Worm (Caenorhabditis elegans) whole organism, young adult: Measurements from ENCODE around the gene C27C12.4.

Experiments
- B0019.2 ChIP-seq: fragments of 200-800 bp; sonication (Bioruptor generic); conservative IDR thresholded peaks from 2 replicates; pipeline ENCODE4 v1.3.6; 2022; ENCODE audit warnings: missing genetic modification reagents, missing genetic modification characterization, missing compliant biosample characterization
- B0261.1 ChIP-seq: sonication (generic microtip); optimal IDR thresholded peaks from 2 replicates; lab custom pipeline; 2016; ENCODE audit warnings: mild to moderate bottlenecking, missing genetic modification characterization, moderate library complexity, missing compliant biosample characterization
- F23B12.7 ChIP-seq: sonication (generic microtip); optimal IDR thresholded peaks from 2 replicates; lab custom pipeline; 2017; ENCODE audit warnings: missing genetic modification characterization, mild to moderate bottlenecking, missing compliant biosample characterization, antibody characterized with exemption, moderate library complexity; ENCODE audit not compliant: insufficient read depth
- F33H1.4 ChIP-seq: fragments of 200-800 bp; sonication (Bioruptor generic); IDR thresholded peaks from 2 replicates; pipeline ENCODE4 v1.3.6; 2022; ENCODE audit warnings: missing genetic modification reagents, missing genetic modification characterization, missing compliant biosample characterization
- F37B4.10 ChIP-seq: fragments of 200-800 bp; sonication (Bioruptor generic); IDR thresholded peaks from 2 replicates; pipeline ENCODE4 v1.3.6; 2022; ENCODE audit warnings: missing genetic modification characterization, missing compliant biosample characterization
- F39B2.1 ChIP-seq: fragments of 200-800 bp; sonication (Bioruptor generic); IDR thresholded peaks from 2 replicates; pipeline ENCODE4 v1.3.6; 2022; ENCODE audit warnings: missing genetic modification reagents, missing genetic modification characterization, missing compliant biosample characterization
- F49E8.2 ChIP-seq: sonication (generic microtip); optimal IDR thresholded peaks from 3 replicates; lab custom pipeline; 2017; ENCODE audit warnings: missing genetic modification characterization, mild to moderate bottlenecking, missing compliant biosample characterization, antibody characterized with exemption, moderate library complexity; ENCODE audit not compliant: insufficient read depth
- F52B5.7 ChIP-seq: sonication (generic microtip); optimal IDR thresholded peaks from 2 replicates; lab custom pipeline; 2016; ENCODE audit warnings: mild to moderate bottlenecking, missing genetic modification characterization, missing compliant biosample characterization
- F57A8.1 ChIP-seq: fragments of 200-800 bp; sonication (Bioruptor generic); optimal IDR thresholded peaks from 2 replicates; lab custom pipeline; 2018; ENCODE audit warnings: mild to moderate bottlenecking, missing genetic modification characterization, moderate library complexity, missing compliant biosample characterization
- Y53F4B.3 ChIP-seq: fragments of 200-800 bp; sonication (Bioruptor generic); IDR thresholded peaks from 2 replicates; pipeline ENCODE4 v1.3.6; 2022; ENCODE audit warnings: missing genetic modification reagents, missing genetic modification characterization, missing compliant biosample characterization
- Y53G8AR.9 ChIP-seq: fragments of 200-800 bp; sonication (Bioruptor generic); conservative IDR thresholded peaks from 2 replicates; pipeline ENCODE4 v1.3.6; 2022; ENCODE audit warnings: missing genetic modification reagents, missing genetic modification characterization, missing compliant biosample characterization
- Y67H2A.10 ChIP-seq: fragments of 200-800 bp; sonication (Bioruptor generic); conservative IDR thresholded peaks from 2 replicates; pipeline ENCODE4 v1.3.6; 2022; ENCODE audit warnings: missing genetic modification reagents, missing genetic modification characterization, missing compliant biosample characterization
- ZK185.1 ChIP-seq: sonication (generic microtip); optimal IDR thresholded peaks from 2 replicates; lab custom pipeline; 2016; ENCODE audit warnings: mild to moderate bottlenecking, missing genetic modification characterization, missing compliant biosample characterization; ENCODE audit not compliant: poor library complexity, severe bottlenecking
- akir-1 ChIP-seq: fragments of 200-800 bp; sonication (Bioruptor generic); optimal IDR thresholded peaks from 2 replicates; lab custom pipeline; 2018; ENCODE audit warnings: mild to moderate bottlenecking, missing genetic modification characterization, moderate library complexity, missing compliant biosample characterization
- aptf-2 ChIP-seq: fragments of 200-800 bp; sonication (Bioruptor generic); conservative IDR thresholded peaks from 2 replicates; pipeline ENCODE4 v1.3.6; 2022; ENCODE audit warnings: missing genetic modification reagents, missing genetic modification characterization, missing compliant biosample characterization
- atf-7 ChIP-seq: sonication (generic microtip); optimal IDR thresholded peaks from 2 replicates; lab custom pipeline; 2017; ENCODE audit warnings: mild to moderate bottlenecking, missing genetic modification characterization, missing compliant biosample characterization
- attf-6 ChIP-seq: fragments of 200-800 bp; sonication (Bioruptor generic); IDR thresholded peaks from 2 replicates; pipeline ENCODE4 v1.3.6; 2022; ENCODE audit warnings: missing genetic modification reagents, missing genetic modification characterization, missing compliant biosample characterization
- bed-1 ChIP-seq: fragments of 200-800 bp; sonication (Bioruptor generic); IDR thresholded peaks from 2 replicates; pipeline ENCODE4 v1.3.6; 2022; ENCODE audit warnings: missing genetic modification reagents, missing genetic modification characterization, missing compliant biosample characterization
- ccch-3 ChIP-seq: fragments of 200-800 bp; sonication (Bioruptor generic); optimal IDR thresholded peaks from 2 replicates; lab custom pipeline; 2018; ENCODE audit warnings: mild to moderate bottlenecking, missing genetic modification characterization, missing compliant biosample characterization
- cebp-1 ChIP-seq, 2 experiments: fragments of 200-800 bp in 1 of 2; sonication (Bioruptor generic) in 1 of 2; sonication (generic microtip) in 1 of 2; IDR thresholded peaks in 1 of 2; optimal IDR thresholded peaks in 1 of 2; 2 replicates each; pipeline versions ENCODE4 v1.3.6 to Lab custom; 2017 to 2022; ENCODE audit warnings: missing compliant biosample characterization in 2 of 2, missing genetic modification characterization in 2 of 2, mild to moderate bottlenecking in 1 of 2, missing genetic modification reagents in 1 of 2, moderate library complexity in 1 of 2
- ceh-100 ChIP-seq: fragments of 200-800 bp; sonication (Bioruptor generic); IDR thresholded peaks from 2 replicates; pipeline ENCODE4 v1.3.6; 2022; ENCODE audit warnings: missing genetic modification reagents, missing genetic modification characterization, missing compliant biosample characterization
- die-1 ChIP-seq: sonication (generic microtip); optimal IDR thresholded peaks from 2 replicates; lab custom pipeline; 2016; ENCODE audit warnings: missing genotype, mild to moderate bottlenecking, missing genetic modification characterization, missing compliant biosample characterization
- efl-1 ChIP-seq: fragments of 150-350 bp; optimal IDR thresholded peaks from 2 replicates; lab custom pipeline; 2014; ENCODE audit warnings: missing biosample characterization, missing genetic modification reagents, missing genetic modification characterization
- egl-18 ChIP-seq: fragments of 200-800 bp; sonication (Bioruptor generic); IDR thresholded peaks from 2 replicates; pipeline ENCODE4 v1.3.6; 2022; ENCODE audit warnings: missing genetic modification reagents, missing genetic modification characterization, missing compliant biosample characterization
- egl-44 ChIP-seq: fragments of 200-800 bp; sonication (Bioruptor generic); IDR thresholded peaks from 2 replicates; pipeline ENCODE4 v1.3.6; 2022; ENCODE audit warnings: missing genetic modification reagents, missing genetic modification characterization, missing compliant biosample characterization
- gei-17 ChIP-seq: fragments of 200-800 bp; sonication (Bioruptor generic); optimal IDR thresholded peaks from 2 replicates; lab custom pipeline; 2018; ENCODE audit warnings: mild to moderate bottlenecking, missing genetic modification characterization, missing compliant biosample characterization
- him-1 ChIP-seq: sonication (generic microtip); optimal IDR thresholded peaks from 2 replicates; lab custom pipeline; 2016; ENCODE audit warnings: missing genotype, missing genetic modification reagents, missing genetic modification characterization, missing compliant biosample characterization
- hlh-12 ChIP-seq: sonication (generic microtip); optimal IDR thresholded peaks from 2 replicates; lab custom pipeline; 2016; ENCODE audit warnings: missing genetic modification characterization, missing compliant biosample characterization
- hlh-26 ChIP-seq: fragments of 200-800 bp; sonication (Bioruptor generic); conservative IDR thresholded peaks from 2 replicates; pipeline ENCODE4 v1.3.6; 2022; ENCODE audit warnings: missing genetic modification reagents, missing genetic modification characterization, missing compliant biosample characterization
- hmg-1.2 ChIP-seq: fragments of 200-800 bp; sonication (Bioruptor generic); IDR thresholded peaks from 2 replicates; pipeline ENCODE4 v1.3.6; 2022; ENCODE audit warnings: missing genetic modification reagents, missing genetic modification characterization, missing compliant biosample characterization
- hmg-20 ChIP-seq: fragments of 200-800 bp; sonication (Bioruptor generic); IDR thresholded peaks from 2 replicates; pipeline ENCODE4 v1.3.6; 2022; ENCODE audit warnings: missing genetic modification reagents, missing genetic modification characterization, missing compliant biosample characterization
- hrde-1 ChIP-seq: sonication (generic microtip); optimal IDR thresholded peaks from 2 replicates; lab custom pipeline; 2016; ENCODE audit warnings: missing genetic modification characterization, mild to moderate bottlenecking, missing compliant biosample characterization, moderate library complexity, missing genotype, missing genetic modification reagents, borderline replicate concordance
- hsf-1 ChIP-seq: fragments of 200-800 bp; sonication (Bioruptor generic); IDR thresholded peaks from 2 replicates; pipeline ENCODE4 v1.3.6; 2022; ENCODE audit warnings: missing genetic modification reagents, missing genetic modification characterization, missing compliant biosample characterization
- lag-1 ChIP-seq: fragments of 200-800 bp; sonication (Bioruptor generic); IDR thresholded peaks from 2 replicates; pipeline ENCODE4 v1.3.6; 2022; ENCODE audit warnings: missing genetic modification reagents, missing genetic modification characterization, missing compliant biosample characterization
- lin-35 ChIP-seq, 3 experiments: fragments of 150-350 bp in 2 of 3; sonication (generic microtip) in 1 of 3; optimal IDR thresholded peaks; 2 replicates each; lab custom pipeline; 2014 to 2018; ENCODE audit warnings: missing biosample characterization in 3 of 3, missing genetic modification characterization in 3 of 3, missing genetic modification reagents in 3 of 3
- lin-54 ChIP-seq: fragments of 200-800 bp; sonication (Bioruptor generic); optimal IDR thresholded peaks from 2 replicates; lab custom pipeline; 2018; ENCODE audit warnings: mild to moderate bottlenecking, missing genetic modification characterization, missing compliant biosample characterization
- lir-1 ChIP-seq: fragments of 200-800 bp; sonication (Bioruptor generic); conservative IDR thresholded peaks from 2 replicates; pipeline ENCODE4 v1.3.6; 2022; ENCODE audit warnings: missing genetic modification reagents, missing genetic modification characterization, missing compliant biosample characterization
- lsl-1 ChIP-seq: fragments of 200-800 bp; sonication (Bioruptor generic); optimal IDR thresholded peaks from 2 replicates; lab custom pipeline; 2018; ENCODE audit warnings: mild to moderate bottlenecking, missing genetic modification characterization, moderate library complexity, missing compliant biosample characterization
- madf-10 ChIP-seq: sonication (generic microtip); optimal IDR thresholded peaks from 2 replicates; lab custom pipeline; 2016; ENCODE audit warnings: mild to moderate bottlenecking, missing genetic modification characterization, missing compliant biosample characterization
- madf-3 ChIP-seq: fragments of 200-800 bp; sonication (Bioruptor generic); IDR thresholded peaks from 2 replicates; pipeline ENCODE4 v1.3.6; 2022; ENCODE audit warnings: missing genetic modification reagents, missing genetic modification characterization, missing compliant biosample characterization
- nfya-2 ChIP-seq: fragments of 200-800 bp; sonication (Bioruptor generic); IDR thresholded peaks from 2 replicates; pipeline ENCODE4 v1.3.6; 2022; ENCODE audit warnings: missing genetic modification reagents, missing genetic modification characterization, missing compliant biosample characterization
- nhr-27 ChIP-seq: fragments of 200-800 bp; sonication (Bioruptor generic); optimal IDR thresholded peaks from 2 replicates; lab custom pipeline; 2018; ENCODE audit warnings: mild to moderate bottlenecking, missing genetic modification characterization, moderate library complexity, missing compliant biosample characterization
- pha-4 ChIP-seq: fragments of 150-350 bp; sonication (generic microtip); optimal IDR thresholded peaks from 2 replicates; lab custom pipeline; 2014; ENCODE audit warnings: missing biosample characterization, missing genetic modification reagents, missing genetic modification characterization
- rcor-1 ChIP-seq: fragments of 200-800 bp; sonication (Bioruptor generic); IDR thresholded peaks from 2 replicates; pipeline ENCODE4 v1.3.6; 2022; ENCODE audit warnings: missing genetic modification reagents, missing genetic modification characterization, missing compliant biosample characterization
- sdz-38 ChIP-seq: sonication (generic microtip); optimal IDR thresholded peaks from 2 replicates; lab custom pipeline; 2016; ENCODE audit warnings: missing genotype, missing genetic modification characterization, missing compliant biosample characterization
- snpc-3.4 ChIP-seq: sonication (generic microtip); optimal IDR thresholded peaks from 2 replicates; lab custom pipeline; 2017; ENCODE audit warnings: missing genetic modification characterization, mild to moderate bottlenecking, missing compliant biosample characterization, antibody characterized with exemption, moderate library complexity, missing genotype, missing genetic modification reagents
- tbp1 ChIP-seq: fragments of 200-800 bp; sonication (Bioruptor generic); optimal IDR thresholded peaks from 2 replicates; lab custom pipeline; 2018; ENCODE audit warnings: mild to moderate bottlenecking, missing genetic modification characterization, missing compliant biosample characterization
- xnd-1 ChIP-seq: sonication (generic microtip); optimal IDR thresholded peaks from 2 replicates; lab custom pipeline; 2016; ENCODE audit warnings: missing genotype, missing genetic modification reagents, missing genetic modification characterization, missing compliant biosample characterization

The C27C12.4 gene

DNA sequence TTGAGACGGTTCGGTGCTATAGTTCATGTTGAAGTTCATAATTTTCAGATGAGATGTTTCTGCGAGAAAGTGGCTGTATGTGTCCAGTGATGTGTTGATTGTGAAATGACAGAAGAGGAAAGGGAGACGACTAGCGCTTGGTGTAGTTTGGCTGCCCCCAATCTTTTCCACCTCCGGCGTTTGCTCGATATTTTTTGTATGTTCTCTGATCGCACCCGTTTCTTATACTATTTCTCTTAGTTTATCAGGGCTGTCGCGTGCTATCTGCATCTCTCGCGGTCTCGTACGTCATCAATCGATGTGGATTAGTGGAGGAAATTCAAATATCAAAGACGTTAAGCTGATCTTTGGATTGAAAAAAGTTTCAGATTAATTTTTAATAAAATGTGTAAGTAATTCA lies 43.2 kb upstream of the C27C12.4 start, which contains the start of gene atf-4 (continued):
- peak; percentile 40; the same call in 1 of the 2 replicates for TF ChIP-seq cebp-1 (GFP tag; IDR thresholded peaks at IDR 0.05; lab: Robert Waterston, UW)
- peak; percentile 86 for TF ChIP-seq cebp-1 (tag; optimal IDR thresholded peaks at IDR 0.05; lab: Kevin White, UChicago)
- TF ChIP-seq hrde-1 (tag; lab: Kevin White, UChicago), result no peak
- no peak for TF ChIP-seq egl-18
- no peak for TF ChIP-seq madf-3 (GFP tag; lab: Robert Waterston, UW)
- no peak for TF ChIP-seq pha-4
- no peak for TF ChIP-seq F52B5.7 (tag; lab: Kevin White, UChicago)
- TF ChIP-seq madf-10 (tag; lab: Kevin White, UChicago), result peak; percentile 4
- peak; percentile 59 for TF ChIP-seq atf-7 (tag; lab: Kevin White, UChicago)
- no peak for TF ChIP-seq Y67H2A.10 (GFP tag; lab: Robert Waterston, UW)
- TF ChIP-seq xnd-1 (tag; lab: Kevin White, UChicago), result no peak
- TF ChIP-seq die-1 (tag; lab: Kevin White, UChicago), result no peak
- TF ChIP-seq Y53F4B.3 (GFP tag; lab: Robert Waterston, UW), result no peak
- no peak for TF ChIP-seq F39B2.1
- TF ChIP-seq B0261.1 (tag; lab: Kevin White, UChicago), result no peak
- peak; percentile 14 for TF ChIP-seq lin-54 (GFP tag; lab: Kevin White, UChicago)
- TF ChIP-seq Y53G8AR.9, result no peak
- TF ChIP-seq bed-1 (GFP tag; lab: Robert Waterston, UW), result no peak
- TF ChIP-seq F49E8.2 (tag; lab: Kevin White, UChicago), result no peak
- 0 out of 2 replicates have a peak, but pooled peaks have one; percentile 11 for TF ChIP-seq rcor-1 (GFP tag; lab: Robert Waterston, UW)
- TF ChIP-seq hsf-1 (GFP tag; lab: Robert Waterston, UW), result no peak
- TF ChIP-seq lag-1 (GFP tag; lab: Robert Waterston, UW), result no peak
- TF ChIP-seq ZK185.1 (tag; lab: Kevin White, UChicago), result peak; percentile 34
- no peak for TF ChIP-seq sdz-38 (tag; lab: Kevin White, UChicago)
- no peak for TF ChIP-seq efl-1 (GFP tag; lab: Kevin White, UChicago)
- TF ChIP-seq hmg-20 (GFP tag; lab: Robert Waterston, UW), result no peak
- no peak for TF ChIP-seq ceh-100 (GFP tag; lab: Robert Waterston, UW)
- no peak for TF ChIP-seq akir-1
- TF ChIP-seq hlh-26, result no peak
- TF ChIP-seq gei-17 (GFP tag; lab: Kevin White, UChicago), result peak; percentile 26
- no peak for TF ChIP-seq him-1 (tag; lab: Kevin White, UChicago)
- no peak for TF ChIP-seq ccch-3 (GFP tag; lab: Kevin White, UChicago)
- TF ChIP-seq F57A8.1 (GFP tag; lab: Kevin White, UChicago), result no peak
- TF ChIP-seq lir-1 (GFP tag; lab: Robert Waterston, UW), result no peak
- peak in 1 of 3 experiments; percentile 54 for TF ChIP-seq lin-35 (GFP tag; optimal IDR thresholded peaks at IDR 0.05; lab: Kevin White, UChicago)
- TF ChIP-seq B0019.2 (GFP tag; lab: Robert Waterston, UW), result no peak
- peak; percentile 47 for TF ChIP-seq F23B12.7 (tag; lab: Kevin White, UChicago)
- no peak for TF ChIP-seq aptf-2
- no peak for TF ChIP-seq snpc-3.4 (tag; lab: Kevin White, UChicago)
- TF ChIP-seq F33H1.4 (GFP tag; lab: Robert Waterston, UW), result no peak
- no peak for TF ChIP-seq F37B4.10 (GFP tag; lab: Robert Waterston, UW)
- no peak for TF ChIP-seq nfya-2 (GFP tag; lab: Robert Waterston, UW)
- TF ChIP-seq hmg-1.2 (GFP tag; lab: Robert Waterston, UW), result peak; percentile 50; the same call in 1 of the 2 replicates
- TF ChIP-seq hlh-12 (tag; lab: Kevin White, UChicago), result no peak
- no peak for TF ChIP-seq egl-44 (GFP tag; lab: Robert Waterston, UW)
- no peak for TF ChIP-seq lsl-1 (GFP tag; lab: Kevin White, UChicago)
- TF ChIP-seq attf-6 (GFP tag; lab: Robert Waterston, UW), result no peak
- TF ChIP-seq tbp1 (GFP tag; lab: Kevin White, UChicago), result peak; percentile 20
- no peak for TF ChIP-seq nhr-27 (tag; lab: Kevin White, UChicago)
